Worm (Caenorhabditis elegans) whole organism, mixed stage, embryonic: ENCODE measurements around the gene Y49F6A.11.

Source experiments
- M03D4.4 ChIP-seq: sonication (generic microtip); optimal IDR thresholded peaks from 2 replicates; lab custom pipeline; 2017; ENCODE audit warnings: mild to moderate bottlenecking, missing genetic modification characterization, missing compliant biosample characterization
- bed-3 ChIP-seq: fragments of 200-800 bp; sonication (Bioruptor generic); optimal IDR thresholded peaks from 3 replicates; lab custom pipeline; 2018; ENCODE audit warnings: mild to moderate bottlenecking, missing genetic modification characterization, moderate library complexity, missing compliant biosample characterization
- blmp-1 ChIP-seq: fragments of 150-350 bp; optimal IDR thresholded peaks from 2 replicates; lab custom pipeline; 2014; ENCODE audit warnings: missing biosample characterization, missing genetic modification characterization
- ceh-39 ChIP-seq: fragments of 150-350 bp; optimal IDR thresholded peaks from 2 replicates; lab custom pipeline; 2014; ENCODE audit warnings: missing biosample characterization, missing genetic modification characterization
- ceh-43 ChIP-seq: fragments of 200-800 bp; sonication (Bioruptor generic); optimal IDR thresholded peaks from 2 replicates; lab custom pipeline; 2018; ENCODE audit warnings: mild to moderate bottlenecking, missing genetic modification characterization, moderate library complexity, missing compliant biosample characterization
- ceh-83 ChIP-seq: fragments of 200-800 bp; sonication (Bioruptor generic); optimal IDR thresholded peaks from 2 replicates; lab custom pipeline; 2018; ENCODE audit warnings: mild to moderate bottlenecking, missing genetic modification characterization, missing compliant biosample characterization
- ces-1 ChIP-seq: fragments of 150-350 bp; optimal IDR thresholded peaks from 2 replicates; lab custom pipeline; 2014; ENCODE audit warnings: missing biosample characterization, missing genetic modification reagents, missing genetic modification characterization
- drap-1 ChIP-seq: fragments of 200-800 bp; sonication (Bioruptor generic); optimal IDR thresholded peaks from 3 replicates; lab custom pipeline; 2018; ENCODE audit warnings: mild to moderate bottlenecking, missing genetic modification characterization, missing compliant biosample characterization
- elt-1 ChIP-seq: sonication (generic microtip); optimal IDR thresholded peaks from 2 replicates; lab custom pipeline; 2017; ENCODE audit warnings: missing genetic modification characterization, mild to moderate bottlenecking, missing compliant biosample characterization, antibody characterized with exemption, moderate library complexity, borderline replicate concordance; ENCODE audit not compliant: insufficient read depth
- elt-3 ChIP-seq: fragments of 150-350 bp; optimal IDR thresholded peaks from 2 replicates; lab custom pipeline; 2014; ENCODE audit warnings: missing biosample characterization, missing genetic modification characterization
- flh-1 ChIP-seq: fragments of 200-800 bp; sonication (Bioruptor generic); optimal IDR thresholded peaks from 2 replicates; lab custom pipeline; 2018; ENCODE audit warnings: mild to moderate bottlenecking, missing genetic modification characterization, moderate library complexity, missing compliant biosample characterization
- ham-2 ChIP-seq: fragments of 200-800 bp; sonication (Bioruptor generic); optimal IDR thresholded peaks from 2 replicates; lab custom pipeline; 2018; ENCODE audit warnings: mild to moderate bottlenecking, missing genetic modification characterization, missing compliant biosample characterization
- hlh-1 ChIP-seq: fragments of 150-350 bp; optimal IDR thresholded peaks from 2 replicates; lab custom pipeline; 2014; ENCODE audit warnings: missing biosample characterization, missing genetic modification reagents, missing genetic modification characterization
- lin-13 ChIP-seq: fragments of 150-350 bp; optimal IDR thresholded peaks from 2 replicates; lab custom pipeline; 2014; ENCODE audit warnings: missing biosample characterization, missing genetic modification characterization
- lsy-2 ChIP-seq: fragments of 150-350 bp; optimal IDR thresholded peaks from 2 replicates; lab custom pipeline; 2014; ENCODE audit warnings: missing biosample characterization, missing genetic modification characterization
- mab-5 ChIP-seq: fragments of 150-350 bp; optimal IDR thresholded peaks from 2 replicates; lab custom pipeline; 2014; ENCODE audit warnings: missing biosample characterization, missing genetic modification characterization
- mep-1 ChIP-seq: fragments of 150-350 bp; optimal IDR thresholded peaks from 2 replicates; lab custom pipeline; 2017; ENCODE audit warnings: missing biosample characterization, missing genetic modification reagents, missing genetic modification characterization, inconsistent platforms
- mls-2 ChIP-seq: sonication (generic microtip); optimal IDR thresholded peaks from 2 replicates; lab custom pipeline; 2016; ENCODE audit warnings: mild to moderate bottlenecking, missing genetic modification characterization, moderate library complexity, missing compliant biosample characterization
- nhr-12 ChIP-seq: fragments of 150-350 bp; optimal IDR thresholded peaks from 2 replicates; lab custom pipeline; 2014; ENCODE audit warnings: missing biosample characterization, missing genetic modification characterization
- nhr-237 ChIP-seq: fragments of 150-350 bp; optimal IDR thresholded peaks from 2 replicates; lab custom pipeline; 2014; ENCODE audit warnings: missing biosample characterization, missing genetic modification characterization
- nhr-28 ChIP-seq: fragments of 150-350 bp; optimal IDR thresholded peaks from 2 replicates; lab custom pipeline; 2014; ENCODE audit warnings: missing biosample characterization, missing genetic modification characterization
- nhr-76 ChIP-seq: sonication (generic microtip); optimal IDR thresholded peaks from 2 replicates; lab custom pipeline; 2017; ENCODE audit warnings: missing biosample characterization, missing genetic modification characterization
- pha-4 ChIP-seq: fragments of 150-350 bp; optimal IDR thresholded peaks from 2 replicates; lab custom pipeline; 2018; ENCODE audit warnings: missing biosample characterization, missing genetic modification reagents, missing genetic modification characterization
- sem-2 ChIP-seq: fragments of 200-800 bp; sonication (Bioruptor generic); optimal IDR thresholded peaks from 2 replicates; lab custom pipeline; 2018; ENCODE audit warnings: mild to moderate bottlenecking, missing genetic modification characterization, missing compliant biosample characterization
- snpc-4 ChIP-seq: fragments of 150-350 bp; optimal IDR thresholded peaks from 2 replicates; lab custom pipeline; 2014; ENCODE audit warnings: missing biosample characterization, missing genetic modification characterization
- sptf-1 ChIP-seq: sonication (generic microtip); optimal IDR thresholded peaks from 2 replicates; lab custom pipeline; 2017; ENCODE audit warnings: mild to moderate bottlenecking, missing genetic modification characterization, moderate library complexity, missing compliant biosample characterization
- tbx-8 ChIP-seq: fragments of 200-800 bp; sonication (Bioruptor generic); optimal IDR thresholded peaks from 2 replicates; lab custom pipeline; 2018; ENCODE audit warnings: mild to moderate bottlenecking, missing genetic modification characterization, moderate library complexity, missing compliant biosample characterization
- unc-120 ChIP-seq: sonication (generic microtip); optimal IDR thresholded peaks from 2 replicates; lab custom pipeline; 2017; ENCODE audit warnings: missing genetic modification characterization, missing compliant biosample characterization; ENCODE audit not compliant: poor library complexity, severe bottlenecking
- unc-39 ChIP-seq: fragments of 150-350 bp; optimal IDR thresholded peaks from 2 replicates; lab custom pipeline; 2014; ENCODE audit warnings: missing biosample characterization, missing genetic modification characterization
- ztf-11 ChIP-seq: fragments of 150-350 bp; optimal IDR thresholded peaks from 2 replicates; lab custom pipeline; 2014; ENCODE audit warnings: missing biosample characterization, missing genetic modification characterization

Y49F6A.11 gene

DNA sequence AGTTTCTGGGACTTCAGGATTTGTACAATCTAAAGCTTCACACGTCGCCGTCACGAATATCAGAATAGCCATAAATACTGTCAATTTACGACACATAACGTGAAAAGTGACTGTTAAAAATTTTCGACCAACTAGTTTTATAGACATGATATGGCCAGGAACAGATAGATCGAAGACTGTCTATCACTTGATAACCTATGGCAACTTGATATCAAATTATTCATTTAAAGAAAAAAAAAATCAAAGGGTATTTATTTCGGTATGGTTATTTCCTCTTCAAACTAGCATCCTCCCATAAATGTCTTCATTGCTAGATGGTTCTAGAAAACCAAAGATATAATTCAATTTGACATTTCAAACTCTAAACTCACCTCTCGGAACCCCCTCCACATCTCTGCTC lies 36.2 kb downstream of the Y49F6A.11 start, which contains the start of gene W10G11.3:
TSS of gene W10G11.3 (minus strand) at position 101 of the 400 bp plus-strand sequence.
- TF ChIP-seq M03D4.4 (tag; lab: Kevin White, UChicago) (no peak), ztf-11 (no peak), sptf-1 (tag; lab: Kevin White, UChicago) (no peak), mls-2 (tag; lab: Kevin White, UChicago) (no peak), snpc-4 (tag; lab: Kevin White, UChicago) (no peak), pha-4 (tag; lab: Kevin White, UChicago) (no peak), ceh-83 (GFP tag; lab: Kevin White, UChicago) (no peak), ceh-39 (tag; lab: Kevin White, UChicago) (no peak), lin-13 (tag; lab: Kevin White, UChicago) (no peak), bed-3 (GFP tag; lab: Kevin White, UChicago) (no peak), elt-3 (tag; lab: Kevin White, UChicago) (no peak), nhr-28 (tag; lab: Kevin White, UChicago) (no peak), lsy-2 (tag; lab: Kevin White, UChicago) (no peak), sem-2 (no peak)

DNA sequence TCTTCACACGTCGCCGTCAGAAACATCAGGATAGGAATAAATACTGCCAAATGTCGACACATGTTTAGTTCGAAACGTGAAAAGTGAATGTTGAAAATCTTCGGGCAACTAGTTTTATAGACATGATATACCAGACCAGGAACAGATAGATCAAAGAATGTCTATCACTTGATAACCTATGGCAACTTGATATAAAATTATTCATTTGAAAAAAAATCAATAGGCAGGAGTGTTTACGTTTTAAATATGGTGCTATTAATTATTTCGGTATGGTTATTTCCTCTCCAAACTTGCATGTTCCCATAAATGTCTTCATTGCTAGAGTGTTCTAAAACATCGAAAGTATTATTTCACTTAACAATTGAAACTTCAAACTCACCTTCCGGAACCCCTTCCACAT lies 37.1 kb downstream of the Y49F6A.11 start, which contains the start of gene W10G11.2:
TSS of gene W10G11.2 (minus strand) at position 101 of the 400 bp plus-strand sequence.
- TF ChIP-seq sptf-1 (tag; lab: Kevin White, UChicago): no peak
- TF ChIP-seq ztf-11: no peak
- TF ChIP-seq nhr-28 (tag; lab: Kevin White, UChicago): no peak
- no peak for TF ChIP-seq mab-5
- no peak for TF ChIP-seq ces-1 (GFP tag; lab: Kevin White, UChicago)
- TF ChIP-seq hlh-1: no peak
- no peak for TF ChIP-seq ceh-43 (GFP tag; lab: Kevin White, UChicago)
- no peak for TF ChIP-seq snpc-4 (tag; lab: Kevin White, UChicago)
- TF ChIP-seq M03D4.4 (tag; lab: Kevin White, UChicago): no peak
- TF ChIP-seq elt-3 (tag; lab: Kevin White, UChicago): no peak
- no peak for TF ChIP-seq unc-120 (tag; lab: Kevin White, UChicago)
- TF ChIP-seq blmp-1 (tag; lab: Kevin White, UChicago): no peak
- no peak for TF ChIP-seq pha-4 (tag; lab: Kevin White, UChicago)
- TF ChIP-seq nhr-76 (tag; lab: Kevin White, UChicago): no peak
- no peak for TF ChIP-seq unc-39 (tag; lab: Kevin White, UChicago)
- TF ChIP-seq bed-3 (GFP tag; lab: Kevin White, UChicago): no peak
- TF ChIP-seq lsy-2 (tag; lab: Kevin White, UChicago): no peak
- TF ChIP-seq mep-1 (tag; lab: Kevin White, UChicago): no peak
- no peak for TF ChIP-seq nhr-12 (tag; lab: Kevin White, UChicago)

- TF ChIP-seq ham-2 (GFP tag; lab: Kevin White, UChicago) (no peak), bed-3 (GFP tag; lab: Kevin White, UChicago) (no peak), tbx-8 (GFP tag; lab: Kevin White, UChicago) (no peak), ceh-43 (GFP tag; lab: Kevin White, UChicago) (no peak), lin-13 (tag; lab: Kevin White, UChicago) (no peak), nhr-237 (tag; lab: Kevin White, UChicago) (no peak), mep-1 (tag; lab: Kevin White, UChicago) (no peak), lsy-2 (tag; lab: Kevin White, UChicago) (no peak), hlh-1 (no peak), ces-1 (GFP tag; lab: Kevin White, UChicago) (no peak)
Measured at ce11 chrII:3560592-3560991, 38.0 kb downstream of the Y49F6A.11 start, which contains the start of gene W10G11.1. W10G11.1 (minus strand) TSS chrII:3560692.

ce11 chrII:3557417-3557816 lies 41.2 kb downstream of the Y49F6A.11 start, which contains the start of gene lgc-45:
lgc-45 (plus strand) TSS chrII:3557472.
- TF ChIP-seq mep-1 (tag; lab: Kevin White, UChicago): no peak
- TF ChIP-seq flh-1: no peak
- TF ChIP-seq mab-5: no peak
- no peak for TF ChIP-seq nhr-76 (tag; lab: Kevin White, UChicago)
- TF ChIP-seq unc-39 (tag; lab: Kevin White, UChicago): no peak
- TF ChIP-seq, all 35 proteins: peak for 0

- TF ChIP-seq lin-13 (tag; lab: Kevin White, UChicago): no peak
- no peak for TF ChIP-seq elt-1 (tag; lab: Kevin White, UChicago)
- no peak for TF ChIP-seq lsy-2 (tag; lab: Kevin White, UChicago)
- no peak for TF ChIP-seq mls-2 (tag; lab: Kevin White, UChicago)
- TF ChIP-seq drap-1 (GFP tag; lab: Kevin White, UChicago): no peak
- no peak for TF ChIP-seq nhr-237 (tag; lab: Kevin White, UChicago)
Measured at ce11 chrII:3556584-3556983, 42.0 kb downstream of the Y49F6A.11 start.
